Fruit fly (Drosophila melanogaster) whole organism, embryonic: Measurements from ENCODE around the gene iav.

Experiments
- CG10209 ChIP-seq: fragments of 200-800 bp; sonication (Bioruptor generic); optimal IDR thresholded peaks from 3 replicates; lab custom pipeline; 2017; ENCODE audit warnings: missing biosample characterization, mild to moderate bottlenecking, missing genetic modification characterization, missing genetic modification reagents
- CG10274 ChIP-seq: fragments of 200-800 bp; sonication (Bioruptor generic); optimal IDR thresholded peaks from 3 replicates; lab custom pipeline; 2017; ENCODE audit warnings: missing biosample characterization, mild to moderate bottlenecking, missing genetic modification characterization
- CG10366 ChIP-seq: fragments of 200-800 bp; sonication (Bioruptor generic); IDR thresholded peaks from 2 replicates; pipeline ENCODE4 v1.3.6; 2022; ENCODE audit warnings: missing biosample characterization, missing genetic modification characterization
- CG10543 ChIP-seq: fragments of 200-800 bp; sonication (Bioruptor generic); optimal IDR thresholded peaks from 3 replicates; lab custom pipeline; 2017; ENCODE audit warnings: missing biosample characterization, mild to moderate bottlenecking, missing genetic modification characterization, moderate library complexity
- CG10565 ChIP-seq: fragments of 200-800 bp; sonication (Bioruptor generic); optimal IDR thresholded peaks from 3 replicates; lab custom pipeline; 2016; ENCODE audit warnings: missing biosample characterization, mild to moderate bottlenecking, missing genetic modification characterization
- CG10979 ChIP-seq: fragments of 200-800 bp; sonication (Bioruptor generic); optimal IDR thresholded peaks from 2 replicates; lab custom pipeline; 2018; ENCODE audit warnings: missing biosample characterization, mild to moderate bottlenecking, missing genetic modification characterization, moderate library complexity
- CG11093 ChIP-seq: fragments of 200-800 bp; sonication (Bioruptor generic); IDR thresholded peaks from 3 replicates; pipeline ENCODE4 v1.3.6; 2022; ENCODE audit warnings: missing biosample characterization, missing genetic modification characterization
- CG12236 ChIP-seq: fragments of 200-800 bp; sonication (Bioruptor generic); optimal IDR thresholded peaks from 2 replicates; lab custom pipeline; 2016; ENCODE audit warnings: missing biosample characterization, missing genetic modification characterization
- CG1233 ChIP-seq: fragments of 200-800 bp; sonication (Bioruptor generic); optimal IDR thresholded peaks from 4 replicates; lab custom pipeline; 2018; ENCODE audit warnings: missing biosample characterization, mild to moderate bottlenecking, missing genetic modification characterization
- CG12659 ChIP-seq: fragments of 200-800 bp; sonication (Bioruptor generic); optimal IDR thresholded peaks from 3 replicates; lab custom pipeline; 2017; ENCODE audit warnings: mild to moderate bottlenecking, missing biosample characterization, missing genetic modification reagents, missing genetic modification characterization
- CG12769 ChIP-seq: fragments of 200-800 bp; sonication (Bioruptor generic); optimal IDR thresholded peaks from 2 replicates; lab custom pipeline; 2019; ENCODE audit warnings: missing biosample characterization, mild to moderate bottlenecking, missing genetic modification characterization, moderate library complexity
- CG15479 ChIP-seq: fragments of 200-800 bp; sonication (Bioruptor generic); optimal IDR thresholded peaks from 3 replicates; lab custom pipeline; 2019; ENCODE audit warnings: missing biosample characterization, mild to moderate bottlenecking, missing genetic modification characterization, moderate library complexity
- CG1647 ChIP-seq: fragments of 200-800 bp; sonication (Bioruptor generic); optimal IDR thresholded peaks from 3 replicates; lab custom pipeline; 2016; ENCODE audit warnings: missing biosample characterization, missing genetic modification characterization
- CG2129 ChIP-seq: fragments of 200-800 bp; sonication (Bioruptor generic); IDR thresholded peaks from 2 replicates; pipeline ENCODE4 v1.3.6; 2022; ENCODE audit warnings: missing biosample characterization, missing genetic modification characterization; ENCODE audit not compliant: partially characterized antibody
- CG3065 ChIP-seq: fragments of 200-800 bp; sonication (Bioruptor generic); optimal IDR thresholded peaks from 2 replicates; lab custom pipeline; 2016; ENCODE audit warnings: missing biosample characterization, missing genetic modification characterization
- CG4328 ChIP-seq: fragments of 200-800 bp; sonication (Bioruptor generic); optimal IDR thresholded peaks from 3 replicates; lab custom pipeline; 2017; ENCODE audit warnings: missing biosample characterization, missing genetic modification reagents, missing genetic modification characterization
- CG4360 ChIP-seq: fragments of 200-800 bp; sonication (Bioruptor generic); IDR thresholded peaks from 2 replicates; pipeline ENCODE4 v1.3.6; 2022; ENCODE audit warnings: missing biosample characterization, missing genetic modification characterization
- CG4424 ChIP-seq: fragments of 200-800 bp; sonication (Bioruptor generic); optimal IDR thresholded peaks from 3 replicates; lab custom pipeline; 2016; ENCODE audit warnings: missing biosample characterization, missing genetic modification characterization
- CG6791 ChIP-seq: fragments of 200-800 bp; sonication (Bioruptor generic); IDR thresholded peaks from 3 replicates; pipeline ENCODE4 v1.3.6; 2022; ENCODE audit warnings: missing biosample characterization, missing genetic modification characterization; ENCODE audit not compliant: partially characterized antibody
- CG8924 ChIP-seq: fragments of 200-800 bp; optimal IDR thresholded peaks from 3 replicates; lab custom pipeline; 2019; ENCODE audit warnings: missing biosample characterization, mild to moderate bottlenecking, missing genetic modification characterization, moderate library complexity
- CG9215 ChIP-seq: fragments of 200-800 bp; sonication (Bioruptor generic); IDR thresholded peaks from 2 replicates; pipeline ENCODE4 v1.3.6; 2022; ENCODE audit warnings: missing biosample characterization, missing genetic modification characterization
- CG9609 ChIP-seq: fragments of 200-800 bp; sonication (Bioruptor generic); optimal IDR thresholded peaks from 3 replicates; lab custom pipeline; 2016; ENCODE audit warnings: missing biosample characterization, missing genetic modification characterization
- CG9727 ChIP-seq: fragments of 200-800 bp; sonication (Bioruptor generic); optimal IDR thresholded peaks from 3 replicates; lab custom pipeline; 2017; ENCODE audit warnings: missing biosample characterization, mild to moderate bottlenecking, missing genetic modification characterization
- CG9797 ChIP-seq: fragments of 200-800 bp; sonication (Bioruptor generic); optimal IDR thresholded peaks from 3 replicates; lab custom pipeline; 2018; ENCODE audit warnings: missing biosample characterization, mild to moderate bottlenecking, missing genetic modification characterization
- D ChIP-seq, 2 experiments: fragments of 200-800 bp in 1 of 2; fragments of >200 bp in 1 of 2; sonication (Bioruptor generic) in 1 of 2; optimal IDR thresholded peaks; 2 replicates in 1 of 2; 3 replicates in 1 of 2; lab custom pipeline; 2017; ENCODE audit warnings: mild to moderate bottlenecking in 1 of 2, missing biosample characterization in 1 of 2, missing genetic modification characterization in 1 of 2, missing genetic modification reagents in 1 of 2
- D19A ChIP-seq: fragments of 200-800 bp; optimal IDR thresholded peaks from 3 replicates; lab custom pipeline; 2019; ENCODE audit warnings: missing biosample characterization, mild to moderate bottlenecking, missing genetic modification characterization, moderate library complexity
- Fer2 ChIP-seq: fragments of 200-800 bp; sonication (Bioruptor generic); optimal IDR thresholded peaks from 2 replicates; lab custom pipeline; 2018; ENCODE audit warnings: missing biosample characterization, mild to moderate bottlenecking, missing genetic modification characterization, moderate library complexity
- HmgZ ChIP-seq: fragments of 200-800 bp; sonication (Bioruptor generic); optimal IDR thresholded peaks from 2 replicates; lab custom pipeline; 2018; ENCODE audit warnings: missing biosample characterization, mild to moderate bottlenecking, missing genetic modification characterization
- Lpt ChIP-seq: fragments of >200 bp; optimal IDR thresholded peaks from 2 replicates; lab custom pipeline; 2018; ENCODE audit warnings: missing biosample characterization, missing genetic modification characterization
- Ravus ChIP-seq: fragments of 200-800 bp; sonication (Bioruptor generic); IDR thresholded peaks from 2 replicates; pipeline ENCODE4 v1.3.6; 2022; ENCODE audit warnings: missing biosample characterization, missing genetic modification characterization
- Sox102F ChIP-seq: fragments of 200-800 bp; sonication (Bioruptor generic); optimal IDR thresholded peaks from 2 replicates; lab custom pipeline; 2018; ENCODE audit warnings: missing biosample characterization, mild to moderate bottlenecking, missing genetic modification characterization, moderate library complexity
- Tbp ChIP-seq: fragments of >200 bp; optimal IDR thresholded peaks from 2 replicates; lab custom pipeline; 2018; ENCODE audit warnings: missing biosample characterization, missing genetic modification characterization
- Usf ChIP-seq: fragments of 200-800 bp; sonication (Bioruptor generic); optimal IDR thresholded peaks from 2 replicates; lab custom pipeline; 2017; ENCODE audit warnings: missing genotype, missing biosample characterization, missing genetic modification characterization
- ara ChIP-seq: fragments of 200-800 bp; sonication (Bioruptor generic); IDR thresholded peaks from 2 replicates; pipeline ENCODE4 v1.3.6; 2022; ENCODE audit warnings: missing biosample characterization, missing genetic modification characterization
- chm ChIP-seq: fragments of 200-800 bp; sonication (Bioruptor generic); IDR thresholded peaks from 2 replicates; pipeline ENCODE4 v1.3.6; 2022; ENCODE audit warnings: missing biosample characterization, missing genetic modification characterization
- cwo ChIP-seq: fragments of 200-800 bp; sonication (Bioruptor generic); optimal IDR thresholded peaks from 3 replicates; lab custom pipeline; 2017; ENCODE audit warnings: missing biosample characterization, missing genetic modification characterization, mild to moderate bottlenecking, moderate library complexity, missing genetic modification reagents
- esg ChIP-seq: fragments of 200-800 bp; sonication (Bioruptor generic); conservative IDR thresholded peaks from 2 replicates; pipeline ENCODE4 v1.3.6; 2022; ENCODE audit warnings: missing biosample characterization, missing genetic modification characterization
- eyg ChIP-seq: fragments of 200-800 bp; sonication (Bioruptor generic); optimal IDR thresholded peaks from 3 replicates; lab custom pipeline; 2016; ENCODE audit warnings: missing biosample characterization, missing genetic modification characterization
- fru ChIP-seq: fragments of >200 bp; optimal IDR thresholded peaks from 2 replicates; lab custom pipeline; 2017
- gcm2 ChIP-seq: fragments of 200-800 bp; sonication (Bioruptor generic); optimal IDR thresholded peaks from 2 replicates; lab custom pipeline; 2016; ENCODE audit warnings: missing biosample characterization, missing genetic modification characterization
- hb ChIP-seq: fragments of 200-800 bp; sonication (Bioruptor generic); IDR thresholded peaks from 3 replicates; pipeline ENCODE4 v1.3.6; 2022; ENCODE audit warnings: missing biosample characterization, missing genetic modification characterization; ENCODE audit not compliant: partially characterized antibody
- klu ChIP-seq: fragments of 200-800 bp; sonication (Bioruptor generic); IDR thresholded peaks from 2 replicates; pipeline ENCODE4 v1.3.6; 2022; ENCODE audit warnings: missing biosample characterization, missing genetic modification characterization
- mld ChIP-seq: fragments of 200-800 bp; sonication (Bioruptor generic); IDR thresholded peaks from 3 replicates; pipeline ENCODE4 v1.3.6; 2022; ENCODE audit warnings: missing biosample characterization, missing genetic modification characterization; ENCODE audit not compliant: partially characterized antibody
- pan ChIP-seq, 4 experiments: fragments of >200 bp in 3 of 4; fragments of 200-800 bp in 1 of 4; sonication (Bioruptor generic) in 1 of 4; optimal IDR thresholded peaks in 3 of 4; IDR thresholded peaks in 1 of 4; 2 replicates each; pipeline versions ENCODE4 v1.3.6 to Lab custom; 2017 to 2022; ENCODE audit warnings: missing biosample characterization in 2 of 4, missing genetic modification characterization in 2 of 4, mixed read lengths in 1 of 4
- pum ChIP-seq: fragments of 200-800 bp; sonication (Bioruptor generic); optimal IDR thresholded peaks from 2 replicates; lab custom pipeline; 2016; ENCODE audit warnings: missing biosample characterization, missing genetic modification characterization
- schlank ChIP-seq: fragments of 200-800 bp; sonication (Bioruptor generic); optimal IDR thresholded peaks from 2 replicates; lab custom pipeline; 2018; ENCODE audit warnings: missing biosample characterization, mild to moderate bottlenecking, missing genetic modification characterization
- tio ChIP-seq: fragments of 200-800 bp; sonication (Bioruptor generic); optimal IDR thresholded peaks from 2 replicates; lab custom pipeline; 2017; ENCODE audit warnings: missing biosample characterization, missing genetic modification characterization, inconsistent platforms
- tll ChIP-seq, 2 experiments: fragments of 200-800 bp in 1 of 2; fragments of >200 bp in 1 of 2; sonication (Bioruptor generic) in 1 of 2; optimal IDR thresholded peaks; 2 replicates each; lab custom pipeline; 2017 to 2019; ENCODE audit warnings: missing biosample characterization in 2 of 2, missing genetic modification characterization in 2 of 2, mild to moderate bottlenecking in 1 of 2, moderate library complexity in 1 of 2
- unc-4 ChIP-seq: fragments of 200-800 bp; sonication (Bioruptor generic); IDR thresholded peaks from 2 replicates; pipeline ENCODE4 v1.3.6; 2022; ENCODE audit warnings: missing biosample characterization, missing genetic modification characterization; ENCODE audit not compliant: partially characterized antibody
- usp ChIP-seq: fragments of >200 bp; optimal IDR thresholded peaks from 2 replicates; lab custom pipeline; 2017; ENCODE audit warnings: missing biosample characterization, missing genetic modification characterization

Gene iav

dm6 chrX:6803312-6803794 is 10.4 kb upstream of the iav start, which contains the start of the genes C3G and pod1 (continued):
- TF ChIP-seq CG9727 (GFP tag; lab: Kevin White, UChicago) (no peak), HmgZ (tag; lab: Kevin White, UChicago) (peak; percentile 75), CG10979 (tag; lab: Kevin White, UChicago) (no peak), pan (optimal IDR thresholded peaks at IDR 0.05; lab: Kevin White, UChicago) (no peak), pan (GFP tag; optimal IDR thresholded peaks at IDR 0.05 in 1 of 2, IDR thresholded peaks at IDR 0.05 in 1 of 2) (no peak), usp (GFP tag; lab: Kevin White, UChicago) (no peak), schlank (tag; lab: Kevin White, UChicago) (no peak), CG12236 (GFP tag; lab: Kevin White, UChicago) (no peak), CG10565 (GFP tag; lab: Kevin White, UChicago) (no peak), hb (peak; percentile 98), CG4360 (peak; percentile 57), CG9215 (GFP tag; lab: Robert Waterston, UW) (no peak), CG9609 (no peak), mld (GFP tag; lab: Robert Waterston, UW) (peak; percentile 97), CG12659 (peak; percentile 81), unc-4 (GFP tag; lab: Robert Waterston, UW) (peak; percentile 97), D19A (tag; lab: Kevin White, UChicago) (no peak), Lpt (no peak), CG11093 (GFP tag; lab: Robert Waterston, UW) (no peak), tio (no peak), Ravus (GFP tag; lab: Robert Waterston, UW) (no peak), CG4328 (GFP tag; lab: Kevin White, UChicago) (no peak), gcm2 (GFP tag; lab: Kevin White, UChicago) (no peak), cwo (no peak), CG10366 (GFP tag; lab: Robert Waterston, UW) (no peak), CG1233 (GFP tag; lab: Kevin White, UChicago) (no peak), esg (GFP tag; lab: Robert Waterston, UW) (no peak), Usf (GFP tag; lab: Kevin White, UChicago) (no peak), klu (GFP tag; lab: Robert Waterston, UW) (no peak), CG15479 (peak; percentile 82), CG4424 (peak; percentile 30), CG9797 (peak; percentile 83), CG12769 (tag; lab: Kevin White, UChicago) (peak; percentile 42), Sox102F (GFP tag; lab: Kevin White, UChicago) (no peak), ara (no peak), D (optimal IDR thresholded peaks at IDR 0.05; lab: Kevin White, UChicago) (no peak), D (GFP tag; optimal IDR thresholded peaks at IDR 0.05; lab: Kevin White, UChicago) (no peak), Tbp (GFP tag; lab: Kevin White, UChicago) (no peak), chm (GFP tag; lab: Robert Waterston, UW) (no peak), CG10274 (no peak), CG10209 (GFP tag; lab: Kevin White, UChicago) (no peak), CG8924 (tag; lab: Kevin White, UChicago) (peak; percentile 57), tll (GFP tag; optimal IDR thresholded peaks at IDR 0.05; lab: Kevin White, UChicago) (no peak), CG3065 (no peak), fru (lab: Kevin White, UChicago) (no peak), CG6791 (peak; percentile 99), CG1647 (peak; percentile 39), eyg (no peak), Fer2 (tag; lab: Kevin White, UChicago) (no peak), pum (GFP tag; lab: Kevin White, UChicago) (peak; percentile 21), CG2129 (GFP tag; lab: Robert Waterston, UW) (peak; percentile 85), CG10543 (GFP tag; lab: Kevin White, UChicago) (peak; percentile 33)
